Fruit fly (Drosophila melanogaster) whole organism, adult: ENCODE measurements around the gene CG8891.

Experiments
- CG11617 ChIP-seq: fragments of 200-800 bp; sonication (Bioruptor generic); optimal IDR thresholded peaks from 2 replicates; lab custom pipeline; 2017; ENCODE audit warnings: mild to moderate bottlenecking, missing biosample characterization, missing genetic modification reagents, missing genetic modification characterization
- CG12768 ChIP-seq: fragments of 200-800 bp; sonication (Bioruptor generic); optimal IDR thresholded peaks from 2 replicates; lab custom pipeline; 2017; ENCODE audit warnings: missing biosample characterization, missing genetic modification characterization, mild to moderate bottlenecking, moderate library complexity, missing genetic modification reagents
- CG14711 ChIP-seq: fragments of 200-800 bp; sonication (Bioruptor generic); optimal IDR thresholded peaks from 2 replicates; lab custom pipeline; 2018; ENCODE audit warnings: missing biosample characterization, mild to moderate bottlenecking, missing genetic modification characterization, moderate library complexity
- CG1620 ChIP-seq: fragments of 200-800 bp; sonication (Bioruptor generic); optimal IDR thresholded peaks from 2 replicates; lab custom pipeline; 2016; ENCODE audit warnings: missing biosample characterization, missing genetic modification characterization
- CG33017 ChIP-seq: fragments of 200-800 bp; sonication (Bioruptor generic); optimal IDR thresholded peaks from 2 replicates; lab custom pipeline; 2018; ENCODE audit warnings: missing biosample characterization, mild to moderate bottlenecking, missing genetic modification characterization, moderate library complexity
- CG5204 ChIP-seq: fragments of 200-800 bp; sonication (Bioruptor generic); optimal IDR thresholded peaks from 2 replicates; lab custom pipeline; 2016; ENCODE audit warnings: missing biosample characterization, missing genetic modification characterization
- CG7045 ChIP-seq: fragments of 200-800 bp; sonication (Bioruptor generic); optimal IDR thresholded peaks from 2 replicates; lab custom pipeline; 2017; ENCODE audit warnings: missing biosample characterization, mild to moderate bottlenecking, missing genetic modification characterization
- CG7101 ChIP-seq: fragments of 200-800 bp; sonication (Bioruptor generic); optimal IDR thresholded peaks from 2 replicates; lab custom pipeline; 2018; ENCODE audit warnings: missing biosample characterization, mild to moderate bottlenecking, missing genetic modification characterization, moderate library complexity
- Clk ChIP-seq: fragments of 200-800 bp; sonication (Bioruptor generic); optimal IDR thresholded peaks from 2 replicates; lab custom pipeline; 2017; ENCODE audit warnings: missing biosample characterization, missing genetic modification characterization
- Crg-1 ChIP-seq: fragments of 200-800 bp; sonication (Bioruptor generic); optimal IDR thresholded peaks from 2 replicates; lab custom pipeline; 2016; ENCODE audit warnings: missing biosample characterization, missing genetic modification characterization
- Hr96 ChIP-seq: fragments of 200-800 bp; sonication (Bioruptor generic); optimal IDR thresholded peaks from 2 replicates; lab custom pipeline; 2016; ENCODE audit warnings: missing biosample characterization, missing genetic modification characterization
- Mnt ChIP-seq: fragments of 200-800 bp; sonication (Bioruptor generic); optimal IDR thresholded peaks from 2 replicates; lab custom pipeline; 2016; ENCODE audit warnings: missing biosample characterization, mild to moderate bottlenecking, missing genetic modification characterization
- bab1 ChIP-seq: fragments of 200-800 bp; sonication (Bioruptor generic); optimal IDR thresholded peaks from 3 replicates; lab custom pipeline; 2019; ENCODE audit warnings: missing biosample characterization, mild to moderate bottlenecking, missing genetic modification characterization, moderate library complexity
- cic ChIP-seq: fragments of 200-800 bp; sonication (Bioruptor generic); optimal IDR thresholded peaks from 2 replicates; lab custom pipeline; 2017; ENCODE audit warnings: missing biosample characterization, mild to moderate bottlenecking, missing genetic modification characterization, moderate library complexity
- cnc ChIP-seq, 2 experiments: fragments of >200 bp; optimal IDR thresholded peaks; 2 replicates each; lab custom pipeline; 2017
- kay ChIP-seq: fragments of 200-800 bp; sonication (Bioruptor generic); peaks from one replicate; lab custom pipeline; 2016; ENCODE audit warnings: missing biosample characterization, missing genetic modification characterization, borderline replicate concordance
- ovo ChIP-seq: fragments of 200-800 bp; sonication (Bioruptor generic); optimal IDR thresholded peaks from 2 replicates; lab custom pipeline; 2016; ENCODE audit warnings: missing biosample characterization, missing genetic modification characterization
- pad ChIP-seq: fragments of 200-800 bp; sonication (Bioruptor generic); optimal IDR thresholded peaks from 3 replicates; lab custom pipeline; 2017; ENCODE audit warnings: missing biosample characterization, missing genetic modification characterization, mild to moderate bottlenecking, moderate library complexity, missing genetic modification reagents
- tj ChIP-seq: fragments of 200-800 bp; sonication (Bioruptor generic); optimal IDR thresholded peaks from 3 replicates; lab custom pipeline; 2017; ENCODE audit warnings: missing biosample characterization, mild to moderate bottlenecking, missing genetic modification characterization, moderate library complexity
- toe ChIP-seq: fragments of 200-800 bp; sonication (Bioruptor generic); optimal IDR thresholded peaks from 2 replicates; lab custom pipeline; 2016; ENCODE audit warnings: missing biosample characterization, missing genetic modification characterization

The CG8891 gene

DNA sequence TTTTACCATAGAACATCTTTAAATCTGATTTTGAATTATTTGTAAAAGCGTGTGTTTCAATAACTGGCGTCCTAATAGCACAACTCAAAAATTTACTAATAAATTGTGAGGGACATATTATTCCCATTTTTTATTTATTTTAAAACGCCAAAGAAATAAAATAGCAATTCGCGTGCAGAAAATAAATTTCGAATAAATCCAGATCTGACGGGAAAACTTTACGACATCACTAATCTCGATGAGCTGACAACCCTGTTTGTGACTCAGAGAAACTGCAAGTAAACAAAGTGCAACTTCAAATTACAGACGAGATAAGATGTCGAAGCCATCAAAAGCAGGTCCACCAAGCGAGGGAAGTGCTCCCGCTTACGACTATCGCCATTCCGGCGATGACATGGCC lies 13.8 kb downstream of the CG8891 start, which contains the start of gene CG34125:
Gene CG34125 (plus strand): TSS at position 254 of the 400 bp plus-strand sequence.
- TF ChIP-seq toe = no peak
- TF ChIP-seq Crg-1 (GFP tag; lab: Kevin White, UChicago) = no peak
- TF ChIP-seq bab1 (GFP tag; lab: Kevin White, UChicago) = peak; percentile 13
- TF ChIP-seq CG1620 (GFP tag; lab: Kevin White, UChicago) = peak; percentile 24
- TF ChIP-seq kay (GFP tag; lab: Kevin White, UChicago) = no peak
- TF ChIP-seq Mnt (GFP tag; lab: Kevin White, UChicago) = no peak
- TF ChIP-seq Hr96 (GFP tag; lab: Kevin White, UChicago) = no peak
- TF ChIP-seq ovo (GFP tag; lab: Kevin White, UChicago) = no peak
- peak; percentile 27 for TF ChIP-seq CG7101 (tag; lab: Kevin White, UChicago)
- TF ChIP-seq CG14711 (tag; lab: Kevin White, UChicago) = peak; percentile 96
- TF ChIP-seq CG33017 = no peak
- no peak for TF ChIP-seq cic (GFP tag; lab: Kevin White, UChicago)
- TF ChIP-seq CG11617 (GFP tag; lab: Kevin White, UChicago) = peak; percentile 52
- TF ChIP-seq cnc (optimal IDR thresholded peaks at IDR 0.05; lab: Kevin White, UChicago) = no peak
- TF ChIP-seq tj (GFP tag; lab: Kevin White, UChicago) = peak; percentile 3
- TF ChIP-seq Clk (GFP tag; lab: Kevin White, UChicago) = peak; percentile 2
- no peak for TF ChIP-seq CG5204 (GFP tag; lab: Kevin White, UChicago)
- TF ChIP-seq CG7045 (GFP tag; lab: Kevin White, UChicago) = no peak
- TF ChIP-seq pad (GFP tag; lab: Kevin White, UChicago) = no peak
- peak; percentile 53 for TF ChIP-seq CG12768

DNA sequence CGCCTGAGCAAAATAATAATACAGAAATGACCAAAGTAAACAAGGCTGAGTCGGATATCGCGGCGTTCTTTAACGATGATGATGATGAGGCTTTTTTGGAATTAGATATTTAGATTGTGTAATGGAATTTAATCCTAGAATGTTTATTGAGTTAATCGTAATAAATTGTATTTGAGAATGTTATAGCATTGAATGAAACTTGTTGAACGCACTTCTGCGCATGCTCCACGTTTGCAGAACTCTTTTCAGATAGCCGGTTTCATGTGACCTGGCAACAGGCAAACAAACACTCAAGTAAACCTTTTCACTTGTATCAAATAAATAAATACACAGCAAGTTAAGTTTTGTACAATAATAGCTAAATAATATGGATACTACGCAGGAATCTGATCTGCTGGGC lies 21.1 kb downstream of the CG8891 start, which contains the start of gene CG34124:
Gene CG34124 (plus strand): TSS at position 301 of the 400 bp plus-strand sequence.
- TF ChIP-seq tj (GFP tag; lab: Kevin White, UChicago) = no peak
- TF ChIP-seq CG12768 = no peak
- no peak for TF ChIP-seq Clk (GFP tag; lab: Kevin White, UChicago)
- TF ChIP-seq CG1620 (GFP tag; lab: Kevin White, UChicago) = no peak
- no peak for TF ChIP-seq toe
- no peak for TF ChIP-seq CG33017
- no peak for TF ChIP-seq Crg-1 (GFP tag; lab: Kevin White, UChicago)
- TF ChIP-seq kay (GFP tag; lab: Kevin White, UChicago) = no peak

DNA sequence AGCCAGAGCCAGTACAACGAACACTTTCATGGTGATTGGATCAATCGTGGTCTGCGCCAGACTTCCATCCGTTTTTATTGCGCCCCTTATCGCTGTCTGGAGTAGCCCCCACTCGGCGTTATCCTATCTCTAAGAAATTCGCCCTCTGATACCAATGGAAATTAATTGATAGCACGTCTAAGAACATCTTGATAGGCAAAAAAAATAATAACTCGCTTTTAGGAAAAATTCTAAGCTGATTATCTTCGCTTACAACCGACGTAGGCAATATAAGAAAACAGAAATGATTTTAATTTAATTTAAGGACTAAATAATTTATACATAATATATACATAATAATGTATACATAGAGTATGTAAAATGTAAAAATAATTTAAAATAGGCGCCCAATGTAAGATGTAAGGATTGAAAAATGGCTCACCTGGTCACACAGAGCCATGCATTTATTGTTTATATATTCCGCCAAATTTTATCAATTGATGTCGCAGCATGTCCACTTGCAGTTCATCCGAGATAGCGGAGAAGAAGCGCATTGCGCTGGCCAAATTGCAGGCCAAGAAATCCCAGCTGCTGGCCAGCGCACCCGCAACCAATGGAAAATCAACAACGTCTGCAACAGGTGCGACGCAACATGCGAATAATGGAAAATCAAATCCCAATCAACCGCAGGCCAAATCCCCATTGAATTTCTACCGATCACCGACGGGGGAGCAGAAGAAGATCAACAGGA lies 23.9 kb downstream of the CG8891 start, which contains the start of the genes Jon25Bi and Marcal1:
Gene Jon25Bi (minus strand): TSS at position 51 of the 730 bp plus-strand sequence.
Gene Marcal1 (plus strand): TSS at position 416 of the 730 bp plus-strand sequence.
- TF ChIP-seq tj (GFP tag; lab: Kevin White, UChicago) = no peak
- no peak for TF ChIP-seq pad (GFP tag; lab: Kevin White, UChicago)
- TF ChIP-seq Mnt (GFP tag; lab: Kevin White, UChicago) = no peak
- TF ChIP-seq CG14711 (tag; lab: Kevin White, UChicago) = no peak
- TF ChIP-seq cic (GFP tag; lab: Kevin White, UChicago) = no peak
- no peak for TF ChIP-seq CG7101 (tag; lab: Kevin White, UChicago)
- TF ChIP-seq toe = no peak
- TF ChIP-seq CG11617 (GFP tag; lab: Kevin White, UChicago) = no peak
- TF ChIP-seq CG12768 = no peak
- TF ChIP-seq Crg-1 (GFP tag; lab: Kevin White, UChicago) = no peak
- no peak for TF ChIP-seq Clk (GFP tag; lab: Kevin White, UChicago)
- no peak for TF ChIP-seq CG5204 (GFP tag; lab: Kevin White, UChicago)
- TF ChIP-seq CG7045 (GFP tag; lab: Kevin White, UChicago) = no peak
- TF ChIP-seq ovo (GFP tag; lab: Kevin White, UChicago) = no peak
- no peak for TF ChIP-seq CG33017
- no peak for TF ChIP-seq bab1 (GFP tag; lab: Kevin White, UChicago)
- no peak for TF ChIP-seq cnc (optimal IDR thresholded peaks at IDR 0.05; lab: Kevin White, UChicago)
- no peak for TF ChIP-seq kay (GFP tag; lab: Kevin White, UChicago)

DNA sequence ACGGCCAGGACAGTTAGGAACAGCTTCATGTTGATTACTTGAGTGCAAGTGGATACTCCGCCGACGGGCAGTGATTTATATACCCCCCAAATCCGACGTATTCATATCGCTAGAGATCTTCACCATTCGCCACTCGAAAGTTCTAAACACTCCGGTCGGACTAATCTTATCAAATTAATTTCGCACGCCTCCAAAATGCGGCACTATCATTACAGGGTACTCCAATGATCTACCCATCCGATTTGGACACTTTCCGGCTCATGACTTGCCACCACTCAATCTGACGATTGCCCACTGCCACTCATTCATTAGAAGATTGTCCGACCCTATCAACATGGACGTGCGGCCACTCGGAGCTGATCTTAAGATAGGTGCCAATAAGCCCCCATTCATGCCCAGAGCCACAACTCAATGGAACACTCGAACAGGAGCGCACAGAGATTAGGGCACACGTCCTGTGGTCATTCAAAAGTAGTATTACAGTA lies 26.1 kb downstream of the CG8891 start, which contains the start of gene Jon25Bii:
Gene Jon25Bii (minus strand): TSS at position 51 of the 485 bp plus-strand sequence.
- TF ChIP-seq cic (GFP tag; lab: Kevin White, UChicago) (peak; percentile 93), Mnt (GFP tag; lab: Kevin White, UChicago) (no peak), CG5204 (GFP tag; lab: Kevin White, UChicago) (no peak)

DNA sequence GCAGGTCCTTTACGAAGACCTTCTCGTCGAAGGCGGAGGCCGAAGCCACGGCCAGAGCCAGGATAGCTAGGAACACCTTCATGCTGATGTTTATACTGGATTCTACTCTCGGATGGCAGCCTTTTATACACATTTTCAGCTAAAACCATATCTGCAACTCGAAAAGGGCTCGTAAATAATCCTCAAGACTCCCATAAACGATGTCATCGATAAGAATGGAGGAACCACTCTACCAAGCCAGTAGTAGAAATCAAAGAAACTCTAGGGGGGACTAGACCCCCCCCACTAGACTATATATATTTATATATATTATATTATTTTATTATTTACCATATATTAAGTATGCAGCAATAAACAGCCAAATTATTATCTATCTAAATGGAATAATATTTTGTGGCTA lies 28.5 kb downstream of the CG8891 start, which contains the start of gene Jon25Biii:
Gene Jon25Biii (minus strand): TSS at position 101 of the 400 bp plus-strand sequence.
- TF ChIP-seq Hr96 (GFP tag; lab: Kevin White, UChicago) (no peak), kay (GFP tag; lab: Kevin White, UChicago) (no peak), CG12768 (no peak), CG5204 (GFP tag; lab: Kevin White, UChicago) (no peak), toe (no peak), CG14711 (tag; lab: Kevin White, UChicago) (no peak), tj (GFP tag; lab: Kevin White, UChicago) (no peak), CG1620 (GFP tag; lab: Kevin White, UChicago) (no peak), Crg-1 (GFP tag; lab: Kevin White, UChicago) (no peak), CG33017 (no peak), pad (GFP tag; lab: Kevin White, UChicago) (no peak), cic (GFP tag; lab: Kevin White, UChicago) (no peak), CG7101 (tag; lab: Kevin White, UChicago) (no peak), Clk (GFP tag; lab: Kevin White, UChicago) (no peak), CG11617 (GFP tag; lab: Kevin White, UChicago) (no peak), ovo (GFP tag; lab: Kevin White, UChicago) (no peak), bab1 (GFP tag; lab: Kevin White, UChicago) (no peak), Mnt (GFP tag; lab: Kevin White, UChicago) (no peak), CG7045 (GFP tag; lab: Kevin White, UChicago) (no peak), cnc (optimal IDR thresholded peaks at IDR 0.05; lab: Kevin White, UChicago) (no peak)
